Worm (Caenorhabditis elegans) whole organism, L3 larva: ENCODE measurements around the gene Y7A5A.3.

ENCODE experiments used
- aly-2 ChIP-seq: fragments of 150-350 bp; optimal IDR thresholded peaks from 2 replicates; lab custom pipeline; 2014; ENCODE audit warnings: missing biosample characterization, missing genetic modification characterization
- egl-27 ChIP-seq: sonication (generic microtip); optimal IDR thresholded peaks from 4 replicates; lab custom pipeline; 2017; ENCODE audit warnings: missing biosample characterization, missing genetic modification reagents, missing genetic modification characterization
- nhr-237 ChIP-seq: fragments of 150-350 bp; optimal IDR thresholded peaks from 2 replicates; lab custom pipeline; 2014; ENCODE audit warnings: missing biosample characterization, missing genetic modification characterization
- nhr-25 ChIP-seq: sonication (generic microtip); optimal IDR thresholded peaks from 2 replicates; lab custom pipeline; 2017; ENCODE audit warnings: missing biosample characterization, missing genetic modification characterization
- nhr-67 ChIP-seq: fragments of 150-350 bp; optimal IDR thresholded peaks from 2 replicates; lab custom pipeline; 2014; ENCODE audit warnings: missing biosample characterization, missing genetic modification characterization
- nhr-76 ChIP-seq: fragments of 150-350 bp; sonication (generic microtip); optimal IDR thresholded peaks from 5 replicates; lab custom pipeline; 2014; ENCODE audit warnings: missing biosample characterization, missing genetic modification characterization
- nhr-77 ChIP-seq: fragments of 150-350 bp; optimal IDR thresholded peaks from 2 replicates; lab custom pipeline; 2014; ENCODE audit warnings: missing biosample characterization, missing genetic modification characterization
- pha-4 ChIP-seq: fragments of 150-350 bp; optimal IDR thresholded peaks from 2 replicates; lab custom pipeline; 2014; ENCODE audit warnings: missing biosample characterization, missing genetic modification reagents, missing genetic modification characterization
- pqm-1 ChIP-seq: fragments of 150-350 bp; optimal IDR thresholded peaks from 2 replicates; lab custom pipeline; 2017; ENCODE audit warnings: missing biosample characterization, missing genetic modification characterization, inconsistent platforms
- skn-1 ChIP-seq: fragments of 150-350 bp; optimal IDR thresholded peaks from 2 replicates; lab custom pipeline; 2014; ENCODE audit warnings: missing biosample characterization, missing genetic modification characterization
- ztf-11 ChIP-seq: fragments of 150-350 bp; optimal IDR thresholded peaks from 2 replicates; lab custom pipeline; 2014; ENCODE audit warnings: missing biosample characterization, missing genetic modification characterization

DNA sequence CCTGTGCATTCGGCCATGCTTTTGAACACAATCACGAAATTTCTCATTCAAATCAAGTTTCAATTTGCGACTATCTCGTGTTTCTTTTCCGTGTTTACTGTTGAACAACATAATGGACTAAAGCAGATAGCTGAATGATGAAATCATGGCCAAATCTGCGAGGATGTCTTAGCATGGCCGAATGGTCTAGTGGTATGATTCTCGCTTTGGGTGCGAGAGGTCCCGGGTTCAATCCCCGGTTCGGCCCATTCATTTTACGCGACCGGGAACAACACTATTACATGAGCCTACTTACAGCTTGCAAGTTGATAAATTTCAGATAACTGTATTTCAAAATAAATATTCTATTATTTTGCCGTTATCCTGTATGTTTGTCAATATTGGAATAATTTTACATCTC lies 33.2 kb downstream of the Y7A5A.3 start:
- TF ChIP-seq ztf-11 (no peak), aly-2 (tag; lab: Kevin White, UChicago) (no peak), egl-27 (no peak), nhr-237 (tag; lab: Kevin White, UChicago) (no peak), nhr-67 (tag; lab: Kevin White, UChicago) (no peak), skn-1 (tag; lab: Kevin White, UChicago) (no peak), pqm-1 (no peak), nhr-77 (tag; lab: Kevin White, UChicago) (no peak), nhr-25 (tag; lab: Kevin White, UChicago) (no peak), pha-4 (no peak), nhr-76 (tag; lab: Kevin White, UChicago) (no peak)
